Fruit fly (Drosophila melanogaster): Measurements from ENCODE around the gene CG17122.

DNA sequence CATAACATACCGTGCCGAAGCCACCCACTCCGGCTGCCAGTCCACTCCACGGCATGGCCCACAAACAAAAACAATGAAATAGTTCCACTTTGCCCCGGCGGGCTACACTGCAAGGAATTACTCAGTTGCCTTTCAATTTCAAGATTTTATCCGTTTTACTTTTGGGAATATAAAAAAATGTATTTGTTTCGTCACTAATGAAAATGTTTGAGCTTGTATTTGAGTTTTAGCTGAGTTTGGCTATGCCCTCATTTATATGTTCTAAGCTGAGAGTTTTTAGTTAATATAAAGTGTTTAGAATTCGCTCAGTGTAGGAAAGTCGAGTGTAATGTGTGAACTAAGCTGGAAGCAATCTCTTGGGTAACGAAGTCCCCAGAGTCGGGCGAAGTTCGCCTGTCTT, 1.5 kb upstream of the CG17122 start:
- no peak for TF ChIP-seq ato (GFP tag; IDR thresholded peaks at IDR 0.05; ENCODE audit: partially characterized antibody)
- peak; percentile 4 for TF ChIP-seq CG6813 (GFP tag; optimal IDR thresholded peaks at IDR 0.05)
- TF ChIP-seq CG11093 (GFP tag; IDR thresholded peaks at IDR 0.05): no peak
- TF ChIP-seq Mad (GFP tag; optimal IDR thresholded peaks at IDR 0.05): no peak
- TF ChIP-seq CG7987 (GFP tag; optimal IDR thresholded peaks at IDR 0.05): no peak

Measured in whole organism, embryonic.